Fruit fly (Drosophila melanogaster) whole organism, prepupa: ENCODE measurements around the gene yellow-f.

ENCODE experiments used
- Blimp-1 ChIP-seq: fragments of 200-800 bp; sonication (Bioruptor generic); optimal IDR thresholded peaks from 3 replicates; lab custom pipeline; 2017; ENCODE audit warnings: missing biosample characterization, missing genetic modification characterization, mild to moderate bottlenecking, moderate library complexity, missing genetic modification reagents
- CG10631 ChIP-seq: fragments of 200-800 bp; sonication (Bioruptor generic); optimal IDR thresholded peaks from 2 replicates; lab custom pipeline; 2016; ENCODE audit warnings: missing biosample characterization, missing genetic modification characterization
- CG10669 ChIP-seq: fragments of 200-800 bp; sonication (Bioruptor generic); optimal IDR thresholded peaks from 3 replicates; lab custom pipeline; 2018; ENCODE audit warnings: missing biosample characterization, mild to moderate bottlenecking, missing genetic modification characterization, moderate library complexity
- CG15336 ChIP-seq: fragments of 200-800 bp; sonication (Bioruptor generic); IDR thresholded peaks from 2 replicates; pipeline ENCODE4 v1.3.6; 2022; ENCODE audit warnings: missing biosample characterization, missing genetic modification characterization
- CG1621 ChIP-seq: fragments of 200-800 bp; sonication (Bioruptor generic); optimal IDR thresholded peaks from 3 replicates; lab custom pipeline; 2018; ENCODE audit warnings: missing biosample characterization, mild to moderate bottlenecking, missing genetic modification characterization
- CG3032 ChIP-seq: fragments of 200-800 bp; optimal IDR thresholded peaks from 2 replicates; lab custom pipeline; 2019; ENCODE audit warnings: missing biosample characterization, mild to moderate bottlenecking, missing genetic modification characterization, moderate library complexity
- CG32006 ChIP-seq: fragments of 200-800 bp; sonication (Bioruptor generic); optimal IDR thresholded peaks from 3 replicates; lab custom pipeline; 2017; ENCODE audit warnings: missing biosample characterization, mild to moderate bottlenecking, missing genetic modification characterization
- CG34406 ChIP-seq: fragments of 200-800 bp; sonication (Bioruptor generic); optimal IDR thresholded peaks from 3 replicates; lab custom pipeline; 2016; ENCODE audit warnings: missing biosample characterization, missing genetic modification characterization
- CG3919 ChIP-seq: fragments of 200-800 bp; sonication (Bioruptor generic); optimal IDR thresholded peaks from 3 replicates; lab custom pipeline; 2016; ENCODE audit warnings: missing biosample characterization, missing genetic modification characterization
- CG6163 ChIP-seq: fragments of 200-800 bp; sonication (Bioruptor generic); IDR thresholded peaks from 3 replicates; pipeline ENCODE4 v1.3.6; 2022; ENCODE audit warnings: missing biosample characterization, missing genetic modification characterization
- CG6792 ChIP-seq: fragments of 200-800 bp; sonication (Bioruptor generic); optimal IDR thresholded peaks from 3 replicates; lab custom pipeline; 2016; ENCODE audit warnings: missing biosample characterization, missing genetic modification characterization
- CG6808 ChIP-seq: fragments of 200-800 bp; sonication (Bioruptor generic); optimal IDR thresholded peaks from 3 replicates; lab custom pipeline; 2017; ENCODE audit warnings: missing biosample characterization, missing genetic modification characterization, mild to moderate bottlenecking, moderate library complexity, missing genetic modification reagents
- CG6854 ChIP-seq: fragments of 200-800 bp; sonication (Bioruptor generic); optimal IDR thresholded peaks from 2 replicates; lab custom pipeline; 2017; ENCODE audit warnings: missing biosample characterization, mild to moderate bottlenecking, missing genetic modification characterization
- CG7368 ChIP-seq: fragments of 200-800 bp; sonication (Bioruptor generic); optimal IDR thresholded peaks from 3 replicates; lab custom pipeline; 2016; ENCODE audit warnings: missing biosample characterization, missing genetic modification characterization
- CG8119 ChIP-seq: fragments of 200-800 bp; sonication (Bioruptor generic); IDR thresholded peaks from 3 replicates; pipeline ENCODE4 v1.3.6; 2022; ENCODE audit warnings: missing biosample characterization, missing genetic modification characterization
- CG8319 ChIP-seq: fragments of 200-800 bp; sonication (Bioruptor generic); optimal IDR thresholded peaks from 3 replicates; lab custom pipeline; 2016; ENCODE audit warnings: missing biosample characterization, missing genetic modification characterization
- CG8632 ChIP-seq: fragments of 200-800 bp; sonication (Bioruptor generic); optimal IDR thresholded peaks from 3 replicates; lab custom pipeline; 2016; ENCODE audit warnings: missing biosample characterization, missing genetic modification characterization
- Eip78C ChIP-seq: fragments of 200-800 bp; sonication (Bioruptor generic); peaks from one replicate; lab custom pipeline; 2016; ENCODE audit warnings: missing biosample characterization, missing genetic modification characterization
- Ets21C ChIP-seq: fragments of 200-800 bp; sonication (Bioruptor generic); optimal IDR thresholded peaks from 3 replicates; lab custom pipeline; 2016; ENCODE audit warnings: missing biosample characterization, missing genetic modification characterization
- Gug ChIP-seq: fragments of 200-800 bp; sonication (Bioruptor generic); IDR thresholded peaks from 2 replicates; pipeline ENCODE4 v1.3.6; 2022; ENCODE audit warnings: missing biosample characterization, missing genetic modification characterization
- Hr38 ChIP-seq: sonication (Bioruptor generic); optimal IDR thresholded peaks from 2 replicates; lab custom pipeline; 2016; ENCODE audit warnings: missing biosample characterization, missing genetic modification characterization
- Hr4 ChIP-seq: fragments of 200-800 bp; sonication (Bioruptor generic); optimal IDR thresholded peaks from 3 replicates; lab custom pipeline; 2016; ENCODE audit warnings: missing biosample characterization, missing genetic modification characterization
- Met ChIP-seq: fragments of 200-800 bp; sonication (Bioruptor generic); optimal IDR thresholded peaks from 3 replicates; lab custom pipeline; 2016; ENCODE audit warnings: missing biosample characterization, missing genetic modification characterization
- OdsH ChIP-seq: fragments of 200-800 bp; sonication (Bioruptor generic); optimal IDR thresholded peaks from 3 replicates; lab custom pipeline; 2016; ENCODE audit warnings: missing biosample characterization, missing genetic modification characterization
- Sox102F ChIP-seq: fragments of 200-800 bp; sonication (Bioruptor generic); optimal IDR thresholded peaks from 2 replicates; lab custom pipeline; 2016; ENCODE audit warnings: missing biosample characterization, mild to moderate bottlenecking, missing genetic modification characterization
- Sox14 ChIP-seq: fragments of 200-800 bp; sonication (Bioruptor generic); optimal IDR thresholded peaks from 3 replicates; lab custom pipeline; 2016; ENCODE audit warnings: missing biosample characterization, missing genetic modification characterization
- Sox15 ChIP-seq: fragments of 200-800 bp; sonication (Bioruptor generic); optimal IDR thresholded peaks from 3 replicates; lab custom pipeline; 2016; ENCODE audit warnings: missing biosample characterization, missing genetic modification characterization
- achi ChIP-seq: fragments of 200-800 bp; sonication (Bioruptor generic); optimal IDR thresholded peaks from 3 replicates; lab custom pipeline; 2016; ENCODE audit warnings: missing biosample characterization, missing genetic modification characterization
- acj6 ChIP-seq: fragments of 200-800 bp; sonication (Bioruptor generic); optimal IDR thresholded peaks from 3 replicates; lab custom pipeline; 2016; ENCODE audit warnings: missing biosample characterization, missing genetic modification characterization
- dsx ChIP-seq: fragments of 200-800 bp; optimal IDR thresholded peaks from 3 replicates; lab custom pipeline; 2019; ENCODE audit warnings: missing biosample characterization, mild to moderate bottlenecking, missing genetic modification characterization, moderate library complexity; ENCODE audit not compliant: poor library complexity, severe bottlenecking
- eg ChIP-seq: fragments of 200-800 bp; sonication (Bioruptor generic); IDR thresholded peaks from 3 replicates; pipeline ENCODE4 v1.3.6; 2022; ENCODE audit warnings: missing biosample characterization, missing genetic modification characterization
- lz ChIP-seq: fragments of 200-800 bp; sonication (Bioruptor generic); optimal IDR thresholded peaks from 3 replicates; lab custom pipeline; 2016; ENCODE audit warnings: missing biosample characterization, missing genetic modification characterization
- net ChIP-seq: fragments of 200-800 bp; sonication (Bioruptor generic); optimal IDR thresholded peaks from 3 replicates; lab custom pipeline; 2016; ENCODE audit warnings: missing biosample characterization, missing genetic modification characterization
- pdm3 ChIP-seq: fragments of 200-800 bp; sonication (Bioruptor generic); optimal IDR thresholded peaks from 3 replicates; lab custom pipeline; 2016; ENCODE audit warnings: missing biosample characterization, missing genetic modification characterization
- salr ChIP-seq, 2 experiments: fragments of 200-800 bp; sonication (Bioruptor generic); optimal IDR thresholded peaks; 3 replicates each; lab custom pipeline; 2016 to 2018; ENCODE audit warnings: missing biosample characterization in 2 of 2, missing genetic modification characterization in 2 of 2, mild to moderate bottlenecking in 1 of 2
- svp ChIP-seq: fragments of 200-800 bp; sonication (Bioruptor generic); peaks from one replicate; lab custom pipeline; 2016; ENCODE audit warnings: missing biosample characterization, missing genetic modification characterization
- topi ChIP-seq: fragments of 200-800 bp; sonication (Bioruptor generic); optimal IDR thresholded peaks from 3 replicates; lab custom pipeline; 2016; ENCODE audit warnings: missing biosample characterization, missing genetic modification characterization
- vri ChIP-seq: fragments of 200-800 bp; sonication (Bioruptor generic); optimal IDR thresholded peaks from 3 replicates; lab custom pipeline; 2016; ENCODE audit warnings: missing biosample characterization, mild to moderate bottlenecking, missing genetic modification characterization

The yellow-f gene

dm6 chr3R:12974447-12974846 lies 18.6 kb downstream of the yellow-f start:
- TF ChIP-seq CG8319 (GFP tag; lab: Kevin White, UChicago) = no peak
- peak; percentile 12 for TF ChIP-seq Sox102F (GFP tag; lab: Kevin White, UChicago)
- TF ChIP-seq Met = peak; percentile 19
- TF ChIP-seq Gug (GFP tag; lab: Robert Waterston, UW) = no peak
- TF ChIP-seq Ets21C = no peak
- peak; percentile 68 for TF ChIP-seq Eip78C (GFP tag; lab: Kevin White, UChicago)
- no peak for TF ChIP-seq CG6854
- peak; percentile 55 for TF ChIP-seq CG3919 (GFP tag; lab: Kevin White, UChicago)
- peak; percentile 53 for TF ChIP-seq CG10631 (GFP tag; lab: Kevin White, UChicago)
- TF ChIP-seq CG8632 (GFP tag; lab: Kevin White, UChicago) = peak; percentile 30
- TF ChIP-seq eg = 0 out of 3 replicates have a peak, but pooled peaks have one; percentile 23
- peak; percentile 35 for TF ChIP-seq achi (GFP tag; lab: Kevin White, UChicago)
- no peak for TF ChIP-seq CG15336 (GFP tag; lab: Robert Waterston, UW)
- no peak for TF ChIP-seq CG1621 (tag; lab: Kevin White, UChicago)
- no peak for TF ChIP-seq CG6808 (GFP tag; lab: Kevin White, UChicago)
- no peak for TF ChIP-seq Sox15 (GFP tag; lab: Kevin White, UChicago)
- TF ChIP-seq lz (GFP tag; lab: Kevin White, UChicago) = peak; percentile 9
- peak; percentile 46 for TF ChIP-seq CG32006 (GFP tag; lab: Kevin White, UChicago)
- peak; percentile 89 for TF ChIP-seq Blimp-1 (GFP tag; lab: Kevin White, UChicago)
- TF ChIP-seq CG8119 (GFP tag; lab: Robert Waterston, UW) = no peak
- TF ChIP-seq CG6792 (GFP tag; lab: Kevin White, UChicago) = peak; percentile 50
- TF ChIP-seq OdsH = peak; percentile 46
- TF ChIP-seq CG34406 (GFP tag; lab: Kevin White, UChicago) = peak; percentile 10
- peak in 1 of 2 experiments; percentile 30 for TF ChIP-seq salr (GFP tag; optimal IDR thresholded peaks at IDR 0.05; lab: Kevin White, UChicago)
- TF ChIP-seq pdm3 (GFP tag; lab: Kevin White, UChicago) = no peak
- TF ChIP-seq acj6 (GFP tag; lab: Kevin White, UChicago) = peak; percentile 24
- TF ChIP-seq topi (GFP tag; lab: Kevin White, UChicago) = peak; percentile 42
- TF ChIP-seq dsx (GFP tag; lab: Kevin White, UChicago) = no peak
- TF ChIP-seq Sox14 (GFP tag; lab: Kevin White, UChicago) = no peak
- peak; percentile 64 for TF ChIP-seq svp (GFP tag; lab: Kevin White, UChicago)
- TF ChIP-seq CG7368 (GFP tag; lab: Kevin White, UChicago) = peak; percentile 17

dm6 chr3R:12972106-12972505 lies 20.9 kb downstream of the yellow-f start:
- TF ChIP-seq vri (GFP tag; lab: Kevin White, UChicago) (peak; percentile 34), pdm3 (GFP tag; lab: Kevin White, UChicago) (no peak), Hr38 (GFP tag; lab: Kevin White, UChicago) (no peak), CG6163 (GFP tag; lab: Robert Waterston, UW) (no peak), net (GFP tag; lab: Kevin White, UChicago) (no peak), CG3032 (tag; lab: Kevin White, UChicago) (no peak), CG32006 (GFP tag; lab: Kevin White, UChicago) (no peak)
- TF ChIP-seq, all 60 proteins: peak for 1

- TF ChIP-seq CG6854 = no peak
- TF ChIP-seq Blimp-1 (GFP tag; lab: Kevin White, UChicago) = no peak
- TF ChIP-seq CG10669 (GFP tag; lab: Kevin White, UChicago) = no peak
- no peak for TF ChIP-seq Hr4
Measured at dm6 chr3R:12967612-12968011, 25.4 kb downstream of the yellow-f start, which contains the start of the genes CG14384 and grsm. TSS of gene CG14384 (minus strand) at chr3R:12967712. TSS of gene grsm (minus strand) at chr3R:12967712.
